Fruit fly (Drosophila melanogaster) Kc167 (cell line): ENCODE results near the gene hyd.

Experiments used
- Sin3A ChIP-seq: fragments of >200 bp; optimal IDR thresholded peaks from 2 replicates; lab custom pipeline; 2018; ENCODE audit warnings: missing external identifiers
- h ChIP-seq: fragments of >200 bp; optimal IDR thresholded peaks from 3 replicates; lab custom pipeline; 2018; ENCODE audit warnings: missing external identifiers
- insv ChIP-seq: fragments of >200 bp; optimal IDR thresholded peaks from 3 replicates; lab custom pipeline; 2018; ENCODE audit warnings: missing external identifiers
- psq ChIP-seq: fragments of >200 bp; optimal IDR thresholded peaks from 2 replicates; lab custom pipeline; 2017; ENCODE audit warnings: missing external identifiers

DNA sequence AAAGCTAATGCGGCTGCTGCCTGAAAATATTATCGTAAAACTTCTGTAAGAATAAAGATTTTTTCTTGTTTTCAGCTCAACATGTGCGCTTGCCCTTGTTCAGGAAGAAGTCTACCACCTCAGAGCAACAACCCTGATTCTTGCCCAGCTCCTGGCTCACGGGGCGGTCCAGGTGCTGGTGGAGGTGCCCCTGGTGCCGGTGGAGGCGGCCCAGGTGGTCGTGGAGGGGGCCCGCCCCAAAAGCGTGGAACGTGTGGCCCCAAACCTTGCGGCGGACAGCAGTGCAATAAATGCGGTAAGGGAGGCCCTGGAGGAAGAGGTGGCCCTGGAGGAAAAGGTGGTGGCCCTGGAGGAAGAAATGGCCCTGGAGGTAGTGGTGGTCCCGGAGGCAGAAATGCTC is 18.6 kb upstream of the hyd start:
- no peak for TF ChIP-seq h
- no peak for TF ChIP-seq Sin3A (lab: Kevin White, UChicago)
- no peak for TF ChIP-seq insv (lab: Kevin White, UChicago)
- no peak for TF ChIP-seq psq (lab: Kevin White, UChicago)
